Fruit fly (Drosophila melanogaster) Kc167 (cell line): ENCODE results near the gene p24-1.

Experiments
- h ChIP-seq: fragments of >200 bp; optimal IDR thresholded peaks from 3 replicates; lab custom pipeline; 2018; ENCODE audit warnings: missing external identifiers
- insv ChIP-seq: fragments of >200 bp; optimal IDR thresholded peaks from 3 replicates; lab custom pipeline; 2018; ENCODE audit warnings: missing external identifiers
- ttk ChIP-seq: sonication (Bioruptor generic); optimal IDR thresholded peaks from 2 replicates; lab custom pipeline; 2017; ENCODE audit warnings: missing external identifiers

DNA sequence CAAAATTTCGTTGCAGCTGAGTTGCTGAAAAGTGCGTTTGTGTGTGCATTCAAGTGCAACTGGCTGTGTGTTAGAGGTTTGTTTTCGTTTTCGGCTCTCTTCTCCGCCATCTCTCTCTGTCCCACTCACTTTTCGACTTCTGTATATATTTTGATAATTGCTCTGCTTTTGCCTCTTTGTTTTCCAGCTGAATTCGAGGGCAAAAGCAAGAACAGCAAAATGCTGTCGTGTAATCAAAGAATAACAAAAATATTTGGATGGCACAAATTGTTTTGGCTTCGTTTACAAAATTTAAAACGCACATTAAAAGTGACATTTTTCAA lies 33.6 kb downstream of the p24-1 start:
- TF ChIP-seq h (lab: Kevin White, UChicago) (no peak), insv (lab: Kevin White, UChicago) (no peak), ttk (lab: Kevin White, UChicago) (no peak)
